Worm (Caenorhabditis elegans) whole organism, mixed stage, embryonic: ENCODE measurements around the gene cutl-25.

Source experiments
- blmp-1 ChIP-seq: fragments of 150-350 bp; optimal IDR thresholded peaks from 2 replicates; lab custom pipeline; 2014; ENCODE audit warnings: missing biosample characterization, missing genetic modification characterization
- elt-1 ChIP-seq: sonication (generic microtip); optimal IDR thresholded peaks from 2 replicates; lab custom pipeline; 2017; ENCODE audit warnings: missing genetic modification characterization, mild to moderate bottlenecking, missing compliant biosample characterization, antibody characterized with exemption, moderate library complexity, borderline replicate concordance; ENCODE audit not compliant: insufficient read depth
- mep-1 ChIP-seq: fragments of 150-350 bp; optimal IDR thresholded peaks from 2 replicates; lab custom pipeline; 2017; ENCODE audit warnings: missing biosample characterization, missing genetic modification reagents, missing genetic modification characterization, inconsistent platforms
- nhr-12 ChIP-seq: fragments of 150-350 bp; optimal IDR thresholded peaks from 2 replicates; lab custom pipeline; 2014; ENCODE audit warnings: missing biosample characterization, missing genetic modification characterization
- nhr-28 ChIP-seq: fragments of 150-350 bp; optimal IDR thresholded peaks from 2 replicates; lab custom pipeline; 2014; ENCODE audit warnings: missing biosample characterization, missing genetic modification characterization
- snpc-4 ChIP-seq: fragments of 150-350 bp; optimal IDR thresholded peaks from 2 replicates; lab custom pipeline; 2014; ENCODE audit warnings: missing biosample characterization, missing genetic modification characterization
- ztf-11 ChIP-seq: fragments of 150-350 bp; optimal IDR thresholded peaks from 2 replicates; lab custom pipeline; 2014; ENCODE audit warnings: missing biosample characterization, missing genetic modification characterization

DNA sequence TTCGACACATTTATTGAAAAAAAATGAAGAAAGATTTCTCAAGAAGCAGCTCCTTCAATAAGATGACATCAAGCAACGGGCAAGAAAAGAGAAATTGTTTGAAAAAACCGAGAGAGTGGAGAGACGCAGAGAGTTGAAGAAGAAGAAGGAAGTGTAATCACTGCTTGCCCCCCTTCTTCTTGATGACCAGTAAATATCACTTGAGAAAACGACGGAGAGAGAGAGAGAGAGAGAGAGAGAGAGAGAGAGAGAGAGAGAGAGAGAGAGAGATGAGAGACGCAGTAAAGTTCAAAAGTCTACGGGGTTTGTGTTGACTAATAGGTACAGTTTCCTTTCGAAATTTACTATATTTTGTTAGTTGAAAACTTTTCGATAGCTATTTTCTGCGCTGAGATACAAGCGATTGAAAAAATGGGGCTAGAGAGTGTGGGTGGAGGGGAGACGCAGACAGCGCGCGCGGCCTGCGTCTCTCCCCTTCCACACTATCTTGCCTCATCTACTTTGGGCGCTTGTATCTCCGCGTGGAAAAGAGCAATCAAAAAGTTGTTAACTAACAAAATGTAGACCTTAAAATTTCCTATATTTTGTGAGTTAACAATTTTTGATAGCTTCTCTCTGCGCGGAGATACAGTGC is 19.1 kb upstream of the cutl-25 start:
- TF ChIP-seq ztf-11, result no peak
- no peak for TF ChIP-seq elt-1 (tag; lab: Kevin White, UChicago)
- TF ChIP-seq nhr-28 (tag; lab: Kevin White, UChicago), result no peak
- TF ChIP-seq snpc-4 (tag; lab: Kevin White, UChicago), result no peak
- no peak for TF ChIP-seq nhr-12 (tag; lab: Kevin White, UChicago)
- no peak for TF ChIP-seq blmp-1 (tag; lab: Kevin White, UChicago)
- TF ChIP-seq mep-1 (tag; lab: Kevin White, UChicago), result no peak
